Worm (Caenorhabditis elegans): ENCODE results near the gene srh-36.

srh-36 gene

ce11 chrV:2855473-2855872 is 34.0 kb upstream of the srh-36 start, which contains the start of gene srj-57:
Gene srj-57 (minus strand): TSS chrV:2855573.
- TF ChIP-seq K09A11.1 (tag; optimal IDR thresholded peaks at IDR 0.05; ENCODE audit: insufficient read depth) = no peak
- no peak for TF ChIP-seq sox-4 (tag; optimal IDR thresholded peaks at IDR 0.05)
- no peak for TF ChIP-seq eyg-1 (tag; optimal IDR thresholded peaks at IDR 0.05)
- TF ChIP-seq F13H6.1 (tag; optimal IDR thresholded peaks at IDR 0.05) = no peak
- TF ChIP-seq gmeb-2 (tag; optimal IDR thresholded peaks at IDR 0.05) = no peak
- no peak for TF ChIP-seq fkh-6 (tag; optimal IDR thresholded peaks at IDR 0.05)
- no peak for TF ChIP-seq hlh-15 (tag; optimal IDR thresholded peaks at IDR 0.05)
- no peak for TF ChIP-seq fax-1 (tag; optimal IDR thresholded peaks at IDR 0.05)
- no peak for TF ChIP-seq hlh-6 (tag; optimal IDR thresholded peaks at IDR 0.05)
- no peak for TF ChIP-seq ceh-19 (GFP tag; optimal IDR thresholded peaks at IDR 0.05)

ce11 chrV:2849071-2849470 is 27.6 kb upstream of the srh-36 start, which contains the start of gene ugt-53:
Gene ugt-53 (plus strand): TSS chrV:2849343.
- TF ChIP-seq pros-1 (tag; optimal IDR thresholded peaks at IDR 0.05) = no peak
- TF ChIP-seq fkh-6 (tag; optimal IDR thresholded peaks at IDR 0.05) = no peak
- TF ChIP-seq elt-2 (tag; optimal IDR thresholded peaks at IDR 0.05) = peak; percentile 6
- no peak for TF ChIP-seq che-1 (tag; optimal IDR thresholded peaks at IDR 0.05)

ce11 chrV:2848290-2848937 is 26.9 kb upstream of the srh-36 start, which contains the start of gene srj-49:
Gene srj-49 (minus strand): TSS chrV:2848340.
- no peak for TF ChIP-seq ref-2 (tag; optimal IDR thresholded peaks at IDR 0.05)
- TF ChIP-seq zip-5 (tag; optimal IDR thresholded peaks at IDR 0.05) = no peak
- no peak for TF ChIP-seq ceh-31 (tag; optimal IDR thresholded peaks at IDR 0.05)
- TF ChIP-seq ceh-30 (tag; optimal IDR thresholded peaks at IDR 0.05) = no peak
- TF ChIP-seq elt-2 (tag; optimal IDR thresholded peaks at IDR 0.05) = peak; percentile 86
- TF ChIP-seq Y22D7AL.16 (tag; optimal IDR thresholded peaks at IDR 0.05) = no peak

ce11 chrV:2845771-2846170 is 24.3 kb upstream of the srh-36 start, which contains the start of gene srj-44:
Gene srj-44 (minus strand): TSS chrV:2845871.
- TF ChIP-seq pha-4 (tag; optimal IDR thresholded peaks at IDR 0.05) = no peak
- TF ChIP-seq dmd-4 (tag; optimal IDR thresholded peaks at IDR 0.05; ENCODE audit: borderline replicate concordance) = no peak
- TF ChIP-seq odd-2 (tag; optimal IDR thresholded peaks at IDR 0.05) = no peak
- no peak for TF ChIP-seq ceh-18 (tag; optimal IDR thresholded peaks at IDR 0.05)
- no peak for TF ChIP-seq mec-3 (tag; optimal IDR thresholded peaks at IDR 0.05; ENCODE audit: borderline replicate concordance)
- TF ChIP-seq sox-2 (GFP tag; IDR thresholded peaks at IDR 0.05) = no peak
- no peak for TF ChIP-seq ceh-48 (tag; optimal IDR thresholded peaks at IDR 0.05)
- no peak for TF ChIP-seq ets-4 (tag; optimal IDR thresholded peaks at IDR 0.05)
- TF ChIP-seq hlh-30 (tag; optimal IDR thresholded peaks at IDR 0.05; ENCODE audit: insufficient read depth) = no peak
- TF ChIP-seq pha-2 (tag; optimal IDR thresholded peaks at IDR 0.05) = no peak
- no peak for TF ChIP-seq lin-11 (tag; optimal IDR thresholded peaks at IDR 0.05)
- TF ChIP-seq fax-1 (tag; optimal IDR thresholded peaks at IDR 0.05) = no peak
- TF ChIP-seq ceh-31 (tag; optimal IDR thresholded peaks at IDR 0.05) = no peak
- no peak for TF ChIP-seq C08G9.2 (tag; optimal IDR thresholded peaks at IDR 0.05)
- no peak for TF ChIP-seq unc-42 (tag; optimal IDR thresholded peaks at IDR 0.05)
- TF ChIP-seq Y22D7AL.16 (tag; optimal IDR thresholded peaks at IDR 0.05) = no peak
- no peak for TF ChIP-seq ceh-2 (tag; optimal IDR thresholded peaks at IDR 0.05)
- TF ChIP-seq fkh-10 (GFP tag; optimal IDR thresholded peaks at IDR 0.05) = no peak
- TF ChIP-seq ceh-34 (tag; optimal IDR thresholded peaks at IDR 0.05) = no peak

ce11 chrV:2836501-2836900 is 15.0 kb upstream of the srh-36 start, which contains the start of gene srj-45:
Gene srj-45 (minus strand): TSS chrV:2836601.
- TF ChIP-seq hlh-13 (GFP tag; optimal IDR thresholded peaks at IDR 0.05) (no peak), Y22D7AL.16 (tag; optimal IDR thresholded peaks at IDR 0.05) (no peak), che-1 (tag; optimal IDR thresholded peaks at IDR 0.05) (no peak), pax-1 (tag; optimal IDR thresholded peaks at IDR 0.05) (no peak), ahr-1 (tag; optimal IDR thresholded peaks at IDR 0.05) (no peak), syd-9 (tag; optimal IDR thresholded peaks at IDR 0.05) (no peak), nhr-232 (tag; optimal IDR thresholded peaks at IDR 0.05) (no peak), pat-9 (tag; optimal IDR thresholded peaks at IDR 0.05) (no peak), madf-2 (tag; optimal IDR thresholded peaks at IDR 0.05) (no peak), elt-2 (tag; optimal IDR thresholded peaks at IDR 0.05) (no peak), ztf-16 (tag; optimal IDR thresholded peaks at IDR 0.05) (no peak), elt-4 (tag; optimal IDR thresholded peaks at IDR 0.05) (no peak), sdc-2 (tag; optimal IDR thresholded peaks at IDR 0.05) (no peak), lim-6 (tag; optimal IDR thresholded peaks at IDR 0.05) (no peak), ceh-31 (tag; optimal IDR thresholded peaks at IDR 0.05) (no peak), hlh-6 (tag; optimal IDR thresholded peaks at IDR 0.05) (no peak), dmd-4 (tag; optimal IDR thresholded peaks at IDR 0.05; ENCODE audit: borderline replicate concordance) (no peak), lin-11 (tag; optimal IDR thresholded peaks at IDR 0.05) (no peak), zip-5 (tag; optimal IDR thresholded peaks at IDR 0.05) (no peak)
